Fruit fly (Drosophila melanogaster): ENCODE measurements around the gene Dref.

DNA sequence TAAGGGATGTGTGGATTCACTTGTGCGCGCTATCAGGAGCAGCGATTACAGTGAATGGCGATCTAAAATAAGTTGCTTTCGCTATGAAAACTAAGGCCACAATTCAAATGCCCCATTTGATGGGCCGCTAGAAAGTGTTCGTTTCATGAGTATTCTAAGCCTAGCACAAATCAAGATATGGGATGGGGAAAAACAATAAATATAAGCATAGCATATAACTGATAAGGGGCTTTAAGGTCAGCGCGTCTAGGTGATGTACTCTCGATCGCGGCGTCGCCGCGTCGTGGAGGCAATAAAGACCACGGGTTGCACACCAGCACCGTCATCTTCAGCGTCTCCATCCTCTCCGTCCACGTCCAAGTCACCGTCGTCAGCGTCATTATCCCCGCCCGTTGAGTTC is 6.3 kb downstream of the Dref start:
- no peak for TF ChIP-seq CG8478 (optimal IDR thresholded peaks at IDR 0.05)
- TF ChIP-seq CTCF (optimal IDR thresholded peaks at IDR 0.05) = no peak

All from S2 (cell line).